Fruit fly (Drosophila melanogaster) whole organism: ENCODE data around the gene brv2.

Experiments used
- CG8478 ChIP-seq: fragments of >200 bp; optimal IDR thresholded peaks from 2 replicates; lab custom pipeline; 2018; ENCODE audit warnings: inconsistent platforms
- Dll ChIP-seq: fragments of >200 bp; optimal IDR thresholded peaks from 2 replicates; lab custom pipeline; 2017
- pan ChIP-seq: fragments of >200 bp; optimal IDR thresholded peaks from 2 replicates; lab custom pipeline; 2017
- psq ChIP-seq: fragments of >200 bp; optimal IDR thresholded peaks from 2 replicates; lab custom pipeline; 2017
- usp ChIP-seq: fragments of >200 bp; optimal IDR thresholded peaks from 2 replicates; lab custom pipeline; 2017; ENCODE audit warnings: missing biosample characterization, missing genetic modification characterization, mixed read lengths

DNA sequence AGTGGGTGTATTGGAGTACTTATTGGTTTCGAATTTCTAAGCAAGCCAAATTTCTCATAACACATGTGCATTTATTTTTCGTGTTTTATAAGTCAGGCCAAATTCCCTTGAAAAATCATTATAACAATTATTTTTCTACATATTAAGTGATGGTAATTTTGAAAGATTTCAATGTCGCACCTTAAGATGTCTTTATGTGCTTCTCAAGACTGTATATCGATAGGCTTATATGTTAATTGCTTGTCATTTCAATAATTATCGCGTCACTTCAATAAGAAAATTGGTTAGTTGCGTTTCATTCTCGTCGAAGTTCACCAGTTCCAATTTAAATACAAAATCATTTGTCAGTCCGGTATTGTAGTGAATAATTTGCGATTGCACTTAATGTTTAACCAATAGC lies 7.0 kb upstream of the brv2 start, which contains the start of gene CG7692:
- no peak for TF ChIP-seq psq (lab: Kevin White, UChicago)
- no peak for TF ChIP-seq Dll
- no peak for TF ChIP-seq usp (GFP tag; lab: Kevin White, UChicago)
- TF ChIP-seq pan (lab: Kevin White, UChicago) = no peak
- TF ChIP-seq CG8478 (lab: Kevin White, UChicago) = no peak
